Worm (Caenorhabditis elegans): Measurements from ENCODE around the gene C25H3.16.

The C25H3.16 gene

ce11 chrII:5715745-5716357 lies 49.8 kb downstream of the C25H3.16 start, which contains the start of the genes C18A3.10 and C18A3.3:
Gene C18A3.10 (minus strand): TSS chrII:5715845.
Gene C18A3.3 (plus strand): TSS chrII:5716307.
- TF ChIP-seq lsy-2 (tag; optimal IDR thresholded peaks at IDR 0.05) = no peak
- TF ChIP-seq elt-3 (tag; optimal IDR thresholded peaks at IDR 0.05) = no peak
- TF ChIP-seq ceh-83 (GFP tag; optimal IDR thresholded peaks at IDR 0.05) = no peak
- TF ChIP-seq bed-3 (GFP tag; optimal IDR thresholded peaks at IDR 0.05) = no peak
- no peak for TF ChIP-seq nhr-237 (tag; optimal IDR thresholded peaks at IDR 0.05)
- TF ChIP-seq hlh-1 (tag; optimal IDR thresholded peaks at IDR 0.05) = no peak
- no peak for TF ChIP-seq ceh-39 (tag; optimal IDR thresholded peaks at IDR 0.05)
- TF ChIP-seq mls-2 (tag; optimal IDR thresholded peaks at IDR 0.05) = no peak
- TF ChIP-seq blmp-1 (tag; optimal IDR thresholded peaks at IDR 0.05) = no peak
- no peak for TF ChIP-seq zip-8 (tag; optimal IDR thresholded peaks at IDR 0.05)
- no peak for TF ChIP-seq ces-1 (GFP tag; optimal IDR thresholded peaks at IDR 0.05)
- TF ChIP-seq nhr-28 (tag; optimal IDR thresholded peaks at IDR 0.05) = no peak
- TF ChIP-seq M03D4.4 (tag; optimal IDR thresholded peaks at IDR 0.05) = no peak

All from whole organism, mixed stage, embryonic.